Worm (Caenorhabditis elegans) whole organism, early embryonic: ENCODE results near the gene let-653.

ENCODE experiments used
- F13C5.2 ChIP-seq: sonication (generic microtip); optimal IDR thresholded peaks from 2 replicates; lab custom pipeline; 2017; ENCODE audit warnings: mild to moderate bottlenecking, missing genetic modification characterization, inconsistent platforms, missing compliant biosample characterization
- aly-1 ChIP-seq: sonication (generic microtip); optimal IDR thresholded peaks from 2 replicates; lab custom pipeline; 2016; ENCODE audit warnings: missing genetic modification characterization, missing compliant biosample characterization
- ama-1 ChIP-seq: fragments of 150-350 bp; optimal IDR thresholded peaks from 2 replicates; lab custom pipeline; 2014
- ets-7 ChIP-seq: sonication (generic microtip); optimal IDR thresholded peaks from 2 replicates; lab custom pipeline; 2016; ENCODE audit warnings: missing genotype, missing genetic modification characterization, missing compliant biosample characterization
- flt-1 ChIP-seq: fragments of 200-800 bp; sonication (Bioruptor generic); IDR thresholded peaks from 2 replicates; pipeline ENCODE4 v1.3.6; 2022; ENCODE audit warnings: missing genetic modification characterization, missing compliant biosample characterization
- hmg-4 ChIP-seq: fragments of 200-800 bp; sonication (Bioruptor generic); optimal IDR thresholded peaks from 2 replicates; lab custom pipeline; 2018; ENCODE audit warnings: mild to moderate bottlenecking, missing genetic modification characterization, missing compliant biosample characterization
- pes-1 ChIP-seq: fragments of 200-800 bp; sonication (Bioruptor generic); IDR thresholded peaks from 2 replicates; pipeline ENCODE4 v1.3.6; 2022; ENCODE audit warnings: missing genetic modification reagents, missing genetic modification characterization, missing compliant biosample characterization
- scrt-1 ChIP-seq: fragments of 200-800 bp; sonication (Bioruptor generic); IDR thresholded peaks from 2 replicates; pipeline ENCODE4 v1.3.6; 2022; ENCODE audit warnings: missing genetic modification characterization, missing compliant biosample characterization
- sea-1 ChIP-seq: fragments of 200-800 bp; sonication (Bioruptor generic); conservative IDR thresholded peaks from 2 replicates; pipeline ENCODE4 v1.3.6; 2022; ENCODE audit warnings: missing genetic modification characterization, missing compliant biosample characterization
- tbx-11 ChIP-seq: fragments of 200-800 bp; sonication (Bioruptor generic); IDR thresholded peaks from 2 replicates; pipeline ENCODE4 v1.3.6; 2022; ENCODE audit warnings: missing genetic modification characterization, missing compliant biosample characterization
- tbx-37 ChIP-seq: fragments of 200-800 bp; sonication (Bioruptor generic); conservative IDR thresholded peaks from 2 replicates; pipeline ENCODE4 v1.3.6; 2022; ENCODE audit warnings: missing genetic modification reagents, missing genetic modification characterization, missing compliant biosample characterization
- tra-4 ChIP-seq: sonication (generic microtip); optimal IDR thresholded peaks from 2 replicates; lab custom pipeline; 2017; ENCODE audit warnings: missing genetic modification characterization, missing compliant biosample characterization

let-653 gene

DNA sequence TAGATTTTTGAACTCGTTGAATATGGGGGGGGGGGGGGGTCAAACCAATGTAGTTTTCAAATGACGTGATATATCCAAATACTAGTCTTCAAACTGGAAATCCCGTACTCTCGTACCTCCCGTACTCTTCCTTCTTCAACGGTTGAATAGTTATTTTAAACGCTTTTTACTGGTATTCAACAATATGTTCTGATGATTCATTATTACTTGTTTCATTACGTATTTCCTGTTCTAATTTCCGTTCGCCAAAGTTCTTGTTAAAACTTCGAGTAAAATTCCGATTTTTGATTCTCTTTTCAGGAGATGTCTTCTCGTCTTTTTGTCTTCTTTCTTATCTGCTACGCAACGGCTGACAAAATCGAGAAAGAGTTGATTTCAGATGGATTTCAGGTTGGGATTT is 45.2 kb downstream of the let-653 start, which contains the start of gene nhx-9:
Gene nhx-9, plus strand, starts transcription at position 301 of the 400 bp plus-strand sequence.
- no peak for TF ChIP-seq tbx-37 (GFP tag; lab: Robert Waterston, UW)
- no peak for TF ChIP-seq F13C5.2
- TF ChIP-seq tbx-11, result no peak
- TF ChIP-seq sea-1, result no peak

DNA sequence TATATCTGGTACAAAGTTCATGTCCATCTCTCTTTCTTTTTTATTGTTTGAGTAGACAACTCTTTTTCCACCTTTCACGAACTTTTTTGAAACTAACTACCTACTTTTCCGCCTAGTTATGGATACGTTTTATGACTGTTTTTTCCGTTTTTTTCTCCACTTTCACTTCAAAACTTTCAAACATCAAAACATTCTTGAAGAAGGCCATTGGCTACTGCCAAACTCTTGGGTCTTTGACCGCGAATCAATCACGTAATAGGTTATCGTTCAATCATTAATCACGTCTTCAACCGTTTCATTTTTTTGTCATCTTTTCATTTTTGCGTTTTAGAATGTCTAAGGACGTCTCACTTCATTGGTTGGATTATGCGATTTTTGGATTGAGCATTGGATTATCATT is 51.7 kb downstream of the let-653 start, which contains the start of gene slc-5A12:
Gene slc-5A12, plus strand, starts transcription at position 333 of the 400 bp plus-strand sequence.
- TF ChIP-seq aly-1 (no peak), ets-7 (tag; lab: Kevin White, UChicago) (no peak), ama-1 (lab: Kevin White, UChicago) (no peak), tra-4 (tag; lab: Kevin White, UChicago) (no peak), sea-1 (no peak), scrt-1 (GFP tag; lab: Robert Waterston, UW) (no peak), tbx-11 (no peak), hmg-4 (GFP tag; lab: Kevin White, UChicago) (no peak)

DNA sequence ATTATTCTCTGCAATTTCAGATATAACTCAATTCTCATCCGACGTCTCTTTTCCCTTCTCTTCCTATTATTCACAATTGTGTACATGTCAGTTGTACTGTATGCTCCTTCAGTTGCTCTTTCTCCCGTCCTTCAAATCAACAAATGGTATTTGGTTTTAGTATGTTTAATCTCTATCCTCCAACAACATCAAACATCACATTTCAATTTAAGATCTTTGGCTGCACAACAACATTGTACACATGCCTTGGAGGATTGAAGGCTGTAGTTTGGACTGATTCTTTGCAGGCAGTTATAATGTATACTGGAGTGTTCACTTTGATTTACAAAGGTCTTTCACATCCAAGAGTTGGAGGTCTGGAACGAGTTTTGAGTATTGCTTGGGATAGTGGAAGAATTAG is 53.1 kb downstream of the let-653 start:
- TF ChIP-seq ama-1 (lab: Kevin White, UChicago) (no peak), scrt-1 (GFP tag; lab: Robert Waterston, UW) (no peak), pes-1 (GFP tag; lab: Robert Waterston, UW) (no peak), tbx-37 (GFP tag; lab: Robert Waterston, UW) (no peak), F13C5.2 (no peak), flt-1 (GFP tag; lab: Robert Waterston, UW) (no peak)
